Worm (Caenorhabditis elegans) whole organism, young adult: ENCODE data around the gene cnep-1.

Experiments used
- B0019.2 ChIP-seq: fragments of 200-800 bp; sonication (Bioruptor generic); conservative IDR thresholded peaks from 2 replicates; pipeline ENCODE4 v1.3.6; 2022; ENCODE audit warnings: missing genetic modification reagents, missing genetic modification characterization, missing compliant biosample characterization
- B0035.1 ChIP-seq: sonication (generic microtip); optimal IDR thresholded peaks from 2 replicates; lab custom pipeline; 2016; ENCODE audit warnings: missing genetic modification characterization, mild to moderate bottlenecking, missing compliant biosample characterization, missing genotype, missing genetic modification reagents
- B0261.1 ChIP-seq: sonication (generic microtip); optimal IDR thresholded peaks from 2 replicates; lab custom pipeline; 2016; ENCODE audit warnings: mild to moderate bottlenecking, missing genetic modification characterization, moderate library complexity, missing compliant biosample characterization
- C06A6.2 ChIP-seq: fragments of 200-800 bp; sonication (Bioruptor generic); conservative IDR thresholded peaks from 2 replicates; pipeline ENCODE4 v1.3.6; 2022; ENCODE audit warnings: missing genetic modification characterization, missing compliant biosample characterization
- F10E7.11 ChIP-seq: sonication (generic microtip); optimal IDR thresholded peaks from 2 replicates; lab custom pipeline; 2017; ENCODE audit warnings: mild to moderate bottlenecking, missing genetic modification characterization, moderate library complexity, missing compliant biosample characterization
- F22D6.2 ChIP-seq: sonication (generic microtip); optimal IDR thresholded peaks from 2 replicates; lab custom pipeline; 2016; ENCODE audit warnings: mild to moderate bottlenecking, missing genetic modification characterization, missing compliant biosample characterization
- T26A5.8 ChIP-seq: sonication (generic microtip); optimal IDR thresholded peaks from 2 replicates; lab custom pipeline; 2016; ENCODE audit warnings: missing genetic modification characterization, missing compliant biosample characterization
- Y53F4B.3 ChIP-seq: fragments of 200-800 bp; sonication (Bioruptor generic); IDR thresholded peaks from 2 replicates; pipeline ENCODE4 v1.3.6; 2022; ENCODE audit warnings: missing genetic modification reagents, missing genetic modification characterization, missing compliant biosample characterization
- Y53G8AR.9 ChIP-seq: fragments of 200-800 bp; sonication (Bioruptor generic); conservative IDR thresholded peaks from 2 replicates; pipeline ENCODE4 v1.3.6; 2022; ENCODE audit warnings: missing genetic modification reagents, missing genetic modification characterization, missing compliant biosample characterization
- Y95B8A.8 ChIP-seq: fragments of 200-800 bp; sonication (Bioruptor generic); IDR thresholded peaks from 2 replicates; pipeline ENCODE4 v1.3.6; 2022; ENCODE audit warnings: missing genetic modification reagents, missing genetic modification characterization, missing compliant biosample characterization
- ZK185.1 ChIP-seq: sonication (generic microtip); optimal IDR thresholded peaks from 2 replicates; lab custom pipeline; 2016; ENCODE audit warnings: mild to moderate bottlenecking, missing genetic modification characterization, missing compliant biosample characterization; ENCODE audit not compliant: poor library complexity, severe bottlenecking
- aptf-2 ChIP-seq: fragments of 200-800 bp; sonication (Bioruptor generic); conservative IDR thresholded peaks from 2 replicates; pipeline ENCODE4 v1.3.6; 2022; ENCODE audit warnings: missing genetic modification reagents, missing genetic modification characterization, missing compliant biosample characterization
- atf-7 ChIP-seq: sonication (generic microtip); optimal IDR thresholded peaks from 2 replicates; lab custom pipeline; 2017; ENCODE audit warnings: mild to moderate bottlenecking, missing genetic modification characterization, missing compliant biosample characterization
- athp-1 ChIP-seq: sonication (generic microtip); optimal IDR thresholded peaks from 2 replicates; lab custom pipeline; 2017; ENCODE audit warnings: mild to moderate bottlenecking, missing genetic modification characterization, missing compliant biosample characterization
- attf-5 ChIP-seq: fragments of 200-800 bp; sonication (Bioruptor generic); optimal IDR thresholded peaks from 2 replicates; lab custom pipeline; 2018; ENCODE audit warnings: mild to moderate bottlenecking, missing genetic modification characterization, missing compliant biosample characterization
- attf-6 ChIP-seq: fragments of 200-800 bp; sonication (Bioruptor generic); IDR thresholded peaks from 2 replicates; pipeline ENCODE4 v1.3.6; 2022; ENCODE audit warnings: missing genetic modification reagents, missing genetic modification characterization, missing compliant biosample characterization
- bed-1 ChIP-seq: fragments of 200-800 bp; sonication (Bioruptor generic); IDR thresholded peaks from 2 replicates; pipeline ENCODE4 v1.3.6; 2022; ENCODE audit warnings: missing genetic modification reagents, missing genetic modification characterization, missing compliant biosample characterization
- cebp-1 ChIP-seq, 2 experiments: fragments of 200-800 bp in 1 of 2; sonication (Bioruptor generic) in 1 of 2; sonication (generic microtip) in 1 of 2; IDR thresholded peaks in 1 of 2; optimal IDR thresholded peaks in 1 of 2; 2 replicates each; pipeline versions ENCODE4 v1.3.6 to Lab custom; 2017 to 2022; ENCODE audit warnings: missing compliant biosample characterization in 2 of 2, missing genetic modification characterization in 2 of 2, mild to moderate bottlenecking in 1 of 2, missing genetic modification reagents in 1 of 2, moderate library complexity in 1 of 2
- cebp-2 ChIP-seq: fragments of 200-800 bp; sonication (Bioruptor generic); IDR thresholded peaks from 2 replicates; pipeline ENCODE4 v1.3.6; 2022; ENCODE audit warnings: missing genetic modification characterization, missing compliant biosample characterization
- ceh-27 ChIP-seq: fragments of 200-800 bp; sonication (Bioruptor generic); optimal IDR thresholded peaks from 2 replicates; lab custom pipeline; 2018; ENCODE audit warnings: mild to moderate bottlenecking, missing genetic modification characterization, moderate library complexity, missing compliant biosample characterization
- ceh-40 ChIP-seq: fragments of 200-800 bp; sonication (Bioruptor generic); IDR thresholded peaks from 2 replicates; pipeline ENCODE4 v1.3.6; 2022; ENCODE audit warnings: missing genetic modification characterization, missing compliant biosample characterization
- ceh-58 ChIP-seq: fragments of 200-800 bp; sonication (Bioruptor generic); IDR thresholded peaks from 2 replicates; pipeline ENCODE4 v1.3.6; 2022; ENCODE audit warnings: missing genetic modification characterization, missing compliant biosample characterization
- dox-1 ChIP-seq: fragments of 200-800 bp; sonication (Bioruptor generic); IDR thresholded peaks from 2 replicates; pipeline ENCODE4 v1.3.6; 2022; ENCODE audit warnings: missing genetic modification reagents, missing genetic modification characterization, missing compliant biosample characterization
- fkh-3 ChIP-seq: sonication (generic microtip); optimal IDR thresholded peaks from 2 replicates; lab custom pipeline; 2016; ENCODE audit warnings: mild to moderate bottlenecking, missing genetic modification characterization, missing compliant biosample characterization
- hlh-26 ChIP-seq: fragments of 200-800 bp; sonication (Bioruptor generic); conservative IDR thresholded peaks from 2 replicates; pipeline ENCODE4 v1.3.6; 2022; ENCODE audit warnings: missing genetic modification reagents, missing genetic modification characterization, missing compliant biosample characterization
- hmg-20 ChIP-seq: fragments of 200-800 bp; sonication (Bioruptor generic); IDR thresholded peaks from 2 replicates; pipeline ENCODE4 v1.3.6; 2022; ENCODE audit warnings: missing genetic modification reagents, missing genetic modification characterization, missing compliant biosample characterization
- lag-1 ChIP-seq: fragments of 200-800 bp; sonication (Bioruptor generic); IDR thresholded peaks from 2 replicates; pipeline ENCODE4 v1.3.6; 2022; ENCODE audit warnings: missing genetic modification reagents, missing genetic modification characterization, missing compliant biosample characterization
- lin-35 ChIP-seq, 3 experiments: fragments of 150-350 bp in 2 of 3; sonication (generic microtip) in 1 of 3; optimal IDR thresholded peaks; 2 replicates each; lab custom pipeline; 2014 to 2018; ENCODE audit warnings: missing biosample characterization in 3 of 3, missing genetic modification characterization in 3 of 3, missing genetic modification reagents in 3 of 3
- lin-54 ChIP-seq: fragments of 200-800 bp; sonication (Bioruptor generic); optimal IDR thresholded peaks from 2 replicates; lab custom pipeline; 2018; ENCODE audit warnings: mild to moderate bottlenecking, missing genetic modification characterization, missing compliant biosample characterization
- madf-10 ChIP-seq: sonication (generic microtip); optimal IDR thresholded peaks from 2 replicates; lab custom pipeline; 2016; ENCODE audit warnings: mild to moderate bottlenecking, missing genetic modification characterization, missing compliant biosample characterization
- nhr-27 ChIP-seq: fragments of 200-800 bp; sonication (Bioruptor generic); optimal IDR thresholded peaks from 2 replicates; lab custom pipeline; 2018; ENCODE audit warnings: mild to moderate bottlenecking, missing genetic modification characterization, moderate library complexity, missing compliant biosample characterization
- nhr-80 ChIP-seq: sonication (generic microtip); optimal IDR thresholded peaks from 2 replicates; lab custom pipeline; 2016; ENCODE audit warnings: missing genetic modification characterization, missing compliant biosample characterization
- repo-1 ChIP-seq: sonication (generic microtip); optimal IDR thresholded peaks from 2 replicates; lab custom pipeline; 2017; ENCODE audit warnings: mild to moderate bottlenecking, missing genetic modification characterization, missing compliant biosample characterization
- rpc-1 ChIP-seq, 2 experiments: fragments of 150-350 bp in 1 of 2; sonication (generic microtip) in 1 of 2; optimal IDR thresholded peaks; 2 replicates each; lab custom pipeline; 2014 to 2018; ENCODE audit warnings: missing biosample characterization in 1 of 2, missing genetic modification characterization in 1 of 2, missing genetic modification reagents in 1 of 2, missing genotype in 1 of 2
- sdz-38 ChIP-seq: sonication (generic microtip); optimal IDR thresholded peaks from 2 replicates; lab custom pipeline; 2016; ENCODE audit warnings: missing genotype, missing genetic modification characterization, missing compliant biosample characterization
- snpc-1.3 ChIP-seq: sonication (generic microtip); optimal IDR thresholded peaks from 2 replicates; lab custom pipeline; 2017; ENCODE audit warnings: missing genetic modification characterization, mild to moderate bottlenecking, missing compliant biosample characterization, antibody characterized with exemption, moderate library complexity, missing genotype, missing genetic modification reagents; ENCODE audit not compliant: insufficient read depth
- somi-1 ChIP-seq: fragments of 200-800 bp; sonication (Bioruptor generic); optimal IDR thresholded peaks from 2 replicates; lab custom pipeline; 2018; ENCODE audit warnings: mild to moderate bottlenecking, missing genetic modification characterization, missing compliant biosample characterization
- tlf-1 ChIP-seq: fragments of 200-800 bp; sonication (Bioruptor generic); optimal IDR thresholded peaks from 2 replicates; lab custom pipeline; 2018; ENCODE audit warnings: mild to moderate bottlenecking, missing genetic modification characterization, missing compliant biosample characterization
- unc-130 ChIP-seq: sonication (generic microtip); optimal IDR thresholded peaks from 2 replicates; lab custom pipeline; 2016; ENCODE audit warnings: missing genetic modification reagents, missing genetic modification characterization, missing compliant biosample characterization
- unc-62 ChIP-seq: fragments of 150-350 bp; optimal IDR thresholded peaks from 2 replicates; lab custom pipeline; 2014; ENCODE audit warnings: missing biosample characterization, missing genetic modification reagents, missing genetic modification characterization
- ztf-18 ChIP-seq: sonication (generic microtip); optimal IDR thresholded peaks from 2 replicates; lab custom pipeline; 2016; ENCODE audit warnings: missing genotype, mild to moderate bottlenecking, missing genetic modification characterization, missing compliant biosample characterization
- ztf-22 ChIP-seq: fragments of 200-800 bp; sonication (Bioruptor generic); optimal IDR thresholded peaks from 2 replicates; lab custom pipeline; 2018; ENCODE audit warnings: mild to moderate bottlenecking, missing genetic modification characterization, moderate library complexity, missing compliant biosample characterization
- ztf-26 ChIP-seq: sonication (generic microtip); optimal IDR thresholded peaks from 2 replicates; lab custom pipeline; 2017; ENCODE audit warnings: missing genetic modification characterization, missing compliant biosample characterization

cnep-1 gene

DNA sequence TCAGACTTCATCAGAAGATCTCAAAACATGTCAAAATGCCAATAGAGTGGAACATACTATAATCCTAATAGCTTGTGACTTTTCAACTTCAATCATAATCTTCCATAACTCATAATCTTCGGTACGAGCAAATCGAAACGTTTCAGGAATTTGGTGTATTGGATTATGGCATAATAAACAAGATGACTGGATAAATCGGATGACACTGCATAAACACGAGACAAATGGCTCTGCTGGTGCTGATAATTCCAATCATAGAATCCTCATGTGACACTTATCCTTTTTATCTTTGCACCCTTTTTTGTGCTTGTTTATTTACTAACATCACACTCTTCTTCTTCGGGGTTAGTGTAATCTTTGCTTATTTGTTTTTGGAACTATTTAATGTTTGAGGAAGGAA lies 27.1 kb upstream of the cnep-1 start:
- TF ChIP-seq madf-10 (tag; lab: Kevin White, UChicago) = no peak
- TF ChIP-seq nhr-80 = no peak
- no peak for TF ChIP-seq lag-1 (GFP tag; lab: Robert Waterston, UW)
- TF ChIP-seq T26A5.8 = no peak
- TF ChIP-seq repo-1 = no peak
- no peak for TF ChIP-seq F22D6.2 (tag; lab: Kevin White, UChicago)
- TF ChIP-seq ztf-18 (tag; lab: Kevin White, UChicago) = no peak
- TF ChIP-seq ceh-40 (GFP tag; lab: Robert Waterston, UW) = no peak
- no peak for TF ChIP-seq ceh-58 (GFP tag; lab: Robert Waterston, UW)
- no peak for TF ChIP-seq cebp-2
- TF ChIP-seq, all 124 proteins: peak for 0

DNA sequence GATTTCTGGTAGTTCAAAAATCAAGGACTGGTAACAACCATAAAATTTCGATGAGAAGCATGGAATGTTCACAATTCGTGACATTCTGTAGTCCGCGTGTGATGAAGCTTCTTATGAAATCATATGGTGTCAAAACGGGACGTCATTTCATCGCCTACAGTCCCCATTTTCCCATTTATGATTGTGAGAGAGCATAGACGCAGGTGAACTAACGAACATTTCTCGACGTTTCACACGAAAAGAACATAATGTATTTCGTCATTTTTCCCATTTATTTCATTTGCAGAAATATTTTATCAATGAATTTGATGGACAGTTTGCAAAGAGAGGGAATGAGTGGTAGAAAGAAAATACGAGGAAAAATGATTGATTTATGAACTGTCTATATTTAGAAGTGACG lies 23.0 kb upstream of the cnep-1 start:
- TF ChIP-seq unc-62 (GFP tag; lab: Kevin White, UChicago) (peak; percentile 82), cebp-1 (GFP tag; IDR thresholded peaks at IDR 0.05; lab: Robert Waterston, UW) (peak; percentile 79), cebp-1 (tag; optimal IDR thresholded peaks at IDR 0.05; lab: Kevin White, UChicago) (peak; percentile 80), unc-130 (no peak), C06A6.2 (GFP tag; lab: Robert Waterston, UW) (no peak), F22D6.2 (tag; lab: Kevin White, UChicago) (no peak), F10E7.11 (tag; lab: Kevin White, UChicago) (no peak), ZK185.1 (tag; lab: Kevin White, UChicago) (no peak), ztf-22 (GFP tag; lab: Kevin White, UChicago) (peak; percentile 44), nhr-80 (peak; percentile 57), athp-1 (tag; lab: Kevin White, UChicago) (no peak), Y53G8AR.9 (GFP tag; lab: Robert Waterston, UW) (no peak), bed-1 (GFP tag; lab: Robert Waterston, UW) (no peak), lin-54 (GFP tag; lab: Kevin White, UChicago) (no peak), ceh-27 (GFP tag; lab: Kevin White, UChicago) (no peak), dox-1 (GFP tag; lab: Robert Waterston, UW) (0 out of 2 replicates have a peak, but pooled peaks have one; percentile 28), lin-35 (GFP tag; optimal IDR thresholded peaks at IDR 0.05; lab: Kevin White, UChicago) (no peak), atf-7 (tag; lab: Kevin White, UChicago) (peak; percentile 7), attf-5 (GFP tag; lab: Kevin White, UChicago) (no peak)

DNA sequence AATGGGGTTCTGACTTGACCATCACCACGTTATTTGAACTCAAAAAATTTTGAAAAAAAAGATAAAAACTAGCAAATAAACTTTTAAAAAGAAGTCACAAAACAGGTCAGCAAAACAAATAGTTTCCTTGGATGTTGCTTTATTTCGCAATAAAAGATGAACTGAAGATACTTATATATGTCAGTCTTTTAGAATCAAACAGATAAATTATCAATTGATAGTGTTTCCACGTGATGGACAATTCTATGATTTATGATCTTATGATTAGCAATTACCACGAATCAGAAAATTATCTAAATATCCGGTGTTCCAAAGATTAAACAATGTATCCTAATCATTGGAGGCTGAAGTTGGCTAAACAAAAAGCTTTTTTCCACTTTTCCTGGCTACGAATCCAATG lies 22.4 kb upstream of the cnep-1 start:
- TF ChIP-seq lag-1 (GFP tag; lab: Robert Waterston, UW) = no peak
- no peak for TF ChIP-seq fkh-3 (tag; lab: Kevin White, UChicago)
- peak; percentile 12 for TF ChIP-seq somi-1 (GFP tag; lab: Kevin White, UChicago)
- TF ChIP-seq ztf-26 (tag; lab: Kevin White, UChicago) = peak; percentile 4
- peak; percentile 87 for TF ChIP-seq unc-62 (GFP tag; lab: Kevin White, UChicago)
- TF ChIP-seq ztf-18 (tag; lab: Kevin White, UChicago) = no peak
- no peak for TF ChIP-seq lin-54 (GFP tag; lab: Kevin White, UChicago)
- no peak for TF ChIP-seq tlf-1 (GFP tag; lab: Kevin White, UChicago)
- TF ChIP-seq nhr-27 = no peak
- TF ChIP-seq sdz-38 = no peak
- TF ChIP-seq cebp-1 (GFP tag; IDR thresholded peaks at IDR 0.05; lab: Robert Waterston, UW) = peak; percentile 84
- peak; percentile 90 for TF ChIP-seq cebp-1 (tag; optimal IDR thresholded peaks at IDR 0.05; lab: Kevin White, UChicago)

DNA sequence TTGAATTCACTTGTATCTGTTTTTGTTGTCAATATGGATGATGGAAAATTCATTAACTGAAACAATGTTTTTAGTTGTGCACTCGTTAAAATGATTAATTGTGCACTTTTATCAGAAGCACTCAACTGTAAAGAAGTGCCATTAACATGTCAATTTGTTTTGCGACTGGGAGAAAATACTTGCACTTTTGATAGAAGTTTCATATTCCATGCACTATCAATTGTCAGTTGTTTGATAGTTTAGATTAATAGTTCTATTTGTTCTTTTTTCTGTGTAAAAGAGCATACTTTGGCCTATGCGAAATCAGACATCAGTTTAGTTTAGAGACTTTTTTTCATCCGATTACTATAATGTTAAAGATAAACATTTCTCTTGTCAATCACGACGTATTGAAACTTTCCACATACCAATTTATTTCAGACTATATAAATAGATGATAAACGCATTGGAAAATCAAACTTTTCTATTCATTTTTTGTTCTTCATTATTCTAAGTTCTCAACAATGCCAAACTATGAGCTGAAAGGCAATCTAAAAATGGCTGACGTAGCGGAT lies 20.1 kb upstream of the cnep-1 start, which contains the start of gene C30G12.2:
C30G12.2 (plus strand) TSS at position 504 of the 554 bp plus-strand sequence.
- TF ChIP-seq B0019.2 (no peak), hlh-26 (no peak), Y53F4B.3 (GFP tag; lab: Robert Waterston, UW) (no peak), athp-1 (tag; lab: Kevin White, UChicago) (no peak), hmg-20 (GFP tag; lab: Robert Waterston, UW) (no peak), rpc-1 (optimal IDR thresholded peaks at IDR 0.05; lab: Kevin White, UChicago) (no peak), rpc-1 (tag; optimal IDR thresholded peaks at IDR 0.05; lab: Kevin White, UChicago) (no peak), attf-6 (GFP tag; lab: Robert Waterston, UW) (no peak), aptf-2 (no peak), Y95B8A.8 (GFP tag; lab: Robert Waterston, UW) (no peak), B0261.1 (tag; lab: Kevin White, UChicago) (no peak), B0035.1 (tag; lab: Kevin White, UChicago) (no peak), snpc-1.3 (tag; lab: Kevin White, UChicago) (no peak)
